Fruit fly (Drosophila melanogaster) whole organism, embryonic: ENCODE measurements around the gene CG32161.

Source experiments
- Abd-B ChIP-seq: fragments of 200-800 bp; sonication (Bioruptor generic); optimal IDR thresholded peaks from 2 replicates; lab custom pipeline; 2018; ENCODE audit warnings: missing biosample characterization, mild to moderate bottlenecking, missing genetic modification characterization, moderate library complexity
- Bgb ChIP-seq: fragments of 200-800 bp; sonication (Bioruptor generic); IDR thresholded peaks from 2 replicates; pipeline ENCODE4 v1.3.6; 2022; ENCODE audit warnings: missing biosample characterization, missing genetic modification characterization; ENCODE audit not compliant: partially characterized antibody
- Bteb2 ChIP-seq: fragments of 200-800 bp; sonication (Bioruptor generic); optimal IDR thresholded peaks from 2 replicates; lab custom pipeline; 2016; ENCODE audit warnings: missing biosample characterization, missing genetic modification characterization
- CG10321 ChIP-seq: fragments of 200-800 bp; sonication (Bioruptor generic); IDR thresholded peaks from 2 replicates; pipeline ENCODE4 v1.3.6; 2022; ENCODE audit warnings: missing biosample characterization, missing genetic modification characterization
- CG11695 ChIP-seq: fragments of 200-800 bp; sonication (Bioruptor generic); IDR thresholded peaks from 3 replicates; pipeline ENCODE4 v1.3.6; 2022; ENCODE audit warnings: missing biosample characterization, missing genetic modification characterization
- CG12391 ChIP-seq: fragments of 200-800 bp; sonication (Bioruptor generic); optimal IDR thresholded peaks from 3 replicates; lab custom pipeline; 2018; ENCODE audit warnings: missing biosample characterization, mild to moderate bottlenecking, missing genetic modification characterization, moderate library complexity
- CG13424 ChIP-seq: fragments of 200-800 bp; sonication (Bioruptor generic); optimal IDR thresholded peaks from 2 replicates; lab custom pipeline; 2019; ENCODE audit warnings: missing biosample characterization, mild to moderate bottlenecking, missing genetic modification characterization, moderate library complexity
- CG15514 ChIP-seq: fragments of 200-800 bp; sonication (Bioruptor generic); optimal IDR thresholded peaks from 3 replicates; lab custom pipeline; 2017; ENCODE audit warnings: missing biosample characterization, missing genetic modification characterization, mild to moderate bottlenecking, moderate library complexity, missing genetic modification reagents
- CG16813 ChIP-seq: fragments of 200-800 bp; sonication (Bioruptor generic); IDR thresholded peaks from 3 replicates; pipeline ENCODE4 v1.3.6; 2022; ENCODE audit warnings: missing biosample characterization, missing genetic modification characterization; ENCODE audit not compliant: partially characterized antibody
- CG18011 ChIP-seq: fragments of 200-800 bp; sonication (Bioruptor generic); optimal IDR thresholded peaks from 2 replicates; lab custom pipeline; 2017; ENCODE audit warnings: missing biosample characterization, missing genetic modification characterization, mild to moderate bottlenecking, moderate library complexity, missing genotype
- CG18262 ChIP-seq: fragments of 200-800 bp; optimal IDR thresholded peaks from 3 replicates; lab custom pipeline; 2019; ENCODE audit warnings: missing biosample characterization, mild to moderate bottlenecking, missing genetic modification characterization, moderate library complexity
- CG2120 ChIP-seq: fragments of 200-800 bp; sonication (Bioruptor generic); optimal IDR thresholded peaks from 3 replicates; lab custom pipeline; 2016; ENCODE audit warnings: missing biosample characterization, missing genetic modification characterization
- CG2202 ChIP-seq: fragments of 200-800 bp; sonication (Bioruptor generic); optimal IDR thresholded peaks from 2 replicates; lab custom pipeline; 2018; ENCODE audit warnings: missing biosample characterization, mild to moderate bottlenecking, missing genetic modification characterization
- CG2678 ChIP-seq: fragments of 200-800 bp; sonication (Bioruptor generic); optimal IDR thresholded peaks from 3 replicates; lab custom pipeline; 2019; ENCODE audit warnings: missing biosample characterization, mild to moderate bottlenecking, missing genetic modification characterization, moderate library complexity
- CG4820 ChIP-seq: fragments of 200-800 bp; sonication (Bioruptor generic); optimal IDR thresholded peaks from 3 replicates; lab custom pipeline; 2016; ENCODE audit warnings: missing biosample characterization, missing genetic modification characterization
- CG4854 ChIP-seq: fragments of 200-800 bp; sonication (Bioruptor generic); optimal IDR thresholded peaks from 2 replicates; lab custom pipeline; 2016; ENCODE audit warnings: missing biosample characterization, missing genetic modification characterization, inconsistent platforms
- CG6175 ChIP-seq: fragments of 200-800 bp; sonication (Bioruptor generic); IDR thresholded peaks from 3 replicates; pipeline ENCODE4 v1.3.6; 2022; ENCODE audit warnings: missing biosample characterization, missing genetic modification characterization
- CG7928 ChIP-seq: fragments of 200-800 bp; sonication (Bioruptor generic); optimal IDR thresholded peaks from 2 replicates; lab custom pipeline; 2017; ENCODE audit warnings: missing biosample characterization, mild to moderate bottlenecking, missing genetic modification characterization
- CG8290 ChIP-seq, 3 experiments: fragments of 200-800 bp; sonication (Bioruptor generic); optimal IDR thresholded peaks; 2 replicates each; lab custom pipeline; 2016 to 2019; ENCODE audit warnings: missing biosample characterization in 3 of 3, missing genetic modification characterization in 3 of 3, mild to moderate bottlenecking in 2 of 3, moderate library complexity in 1 of 3
- CG9817 ChIP-seq: fragments of 200-800 bp; sonication (Bioruptor generic); optimal IDR thresholded peaks from 2 replicates; lab custom pipeline; 2018; ENCODE audit warnings: missing biosample characterization, mild to moderate bottlenecking, missing genetic modification characterization, moderate library complexity
- CG9932 ChIP-seq: fragments of 200-800 bp; sonication (Bioruptor generic); IDR thresholded peaks from 2 replicates; pipeline ENCODE4 v1.3.6; 2022; ENCODE audit warnings: missing biosample characterization, missing genetic modification characterization
- D19B ChIP-seq: fragments of 200-800 bp; sonication (Bioruptor generic); optimal IDR thresholded peaks from 2 replicates; lab custom pipeline; 2017; ENCODE audit warnings: missing biosample characterization, mild to moderate bottlenecking, missing genetic modification characterization
- Dek ChIP-seq: fragments of 200-800 bp; sonication (Bioruptor generic); optimal IDR thresholded peaks from 3 replicates; lab custom pipeline; 2019; ENCODE audit warnings: missing biosample characterization, mild to moderate bottlenecking, missing genetic modification characterization, moderate library complexity
- Dip2 ChIP-seq: fragments of 200-800 bp; sonication (Bioruptor generic); IDR thresholded peaks from 2 replicates; pipeline ENCODE4 v1.3.6; 2022; ENCODE audit warnings: missing biosample characterization, missing genetic modification characterization
- Ets97D ChIP-seq: fragments of 200-800 bp; sonication (Bioruptor generic); optimal IDR thresholded peaks from 3 replicates; lab custom pipeline; 2016; ENCODE audit warnings: missing biosample characterization, missing genetic modification characterization
- GATAe ChIP-seq: fragments of 200-800 bp; sonication (Bioruptor generic); conservative IDR thresholded peaks from 2 replicates; pipeline ENCODE4 v1.3.6; 2022; ENCODE audit warnings: missing biosample characterization, missing genetic modification characterization
- Gug ChIP-seq: fragments of 200-800 bp; sonication (Bioruptor generic); IDR thresholded peaks from 4 replicates; pipeline ENCODE4 v1.3.6; 2022; ENCODE audit warnings: missing biosample characterization, missing genetic modification characterization
- HLH3B ChIP-seq: fragments of 200-800 bp; sonication (Bioruptor generic); IDR thresholded peaks from 2 replicates; pipeline ENCODE4 v1.3.6; 2022; ENCODE audit warnings: missing biosample characterization, missing genetic modification characterization
- HLH4C ChIP-seq: fragments of 200-800 bp; sonication (Bioruptor generic); IDR thresholded peaks from 3 replicates; pipeline ENCODE4 v1.3.6; 2022; ENCODE audit warnings: missing biosample characterization, missing genetic modification characterization; ENCODE audit not compliant: partially characterized antibody
- HmgZ ChIP-seq: fragments of 200-800 bp; sonication (Bioruptor generic); optimal IDR thresholded peaks from 2 replicates; lab custom pipeline; 2018; ENCODE audit warnings: missing biosample characterization, mild to moderate bottlenecking, missing genetic modification characterization
- Hr51 ChIP-seq, 2 experiments: fragments of 200-800 bp; sonication (Bioruptor generic); optimal IDR thresholded peaks; 2 replicates in 1 of 2; 3 replicates in 1 of 2; lab custom pipeline; 2016 to 2018; ENCODE audit warnings: missing biosample characterization in 2 of 2, missing genetic modification characterization in 2 of 2, mild to moderate bottlenecking in 1 of 2, moderate library complexity in 1 of 2
- Kr ChIP-seq: fragments of 200-800 bp; sonication (Bioruptor generic); optimal IDR thresholded peaks from 2 replicates; lab custom pipeline; 2017; ENCODE audit warnings: missing biosample characterization, mild to moderate bottlenecking, missing genetic modification characterization
- NfI ChIP-seq: fragments of 200-800 bp; sonication (Bioruptor generic); optimal IDR thresholded peaks from 3 replicates; lab custom pipeline; 2018; ENCODE audit warnings: missing biosample characterization, mild to moderate bottlenecking, missing genetic modification characterization, moderate library complexity
- PHDP ChIP-seq: fragments of 200-800 bp; sonication (Bioruptor generic); optimal IDR thresholded peaks from 3 replicates; lab custom pipeline; 2018; ENCODE audit warnings: missing biosample characterization, mild to moderate bottlenecking, missing genetic modification characterization, moderate library complexity
- Ravus ChIP-seq: fragments of 200-800 bp; sonication (Bioruptor generic); IDR thresholded peaks from 2 replicates; pipeline ENCODE4 v1.3.6; 2022; ENCODE audit warnings: missing biosample characterization, missing genetic modification characterization
- ac ChIP-seq: fragments of 200-800 bp; sonication (Bioruptor generic); optimal IDR thresholded peaks from 3 replicates; lab custom pipeline; 2017; ENCODE audit warnings: missing biosample characterization, mild to moderate bottlenecking, missing genetic modification characterization
- amos ChIP-seq: fragments of 200-800 bp; sonication (Bioruptor generic); IDR thresholded peaks from 2 replicates; pipeline ENCODE4 v1.3.6; 2022; ENCODE audit warnings: missing biosample characterization, missing genetic modification characterization; ENCODE audit not compliant: partially characterized antibody
- ci ChIP-seq: fragments of 200-800 bp; sonication (Bioruptor generic); IDR thresholded peaks from 3 replicates; pipeline ENCODE4 v1.3.6; 2022; ENCODE audit warnings: missing biosample characterization, missing genetic modification characterization
- fd102C ChIP-seq: fragments of 200-800 bp; sonication (Bioruptor generic); optimal IDR thresholded peaks from 2 replicates; lab custom pipeline; 2018; ENCODE audit warnings: missing biosample characterization, mild to moderate bottlenecking, missing genetic modification characterization, moderate library complexity
- fru ChIP-seq: fragments of >200 bp; optimal IDR thresholded peaks from 2 replicates; lab custom pipeline; 2017
- grn ChIP-seq: fragments of 200-800 bp; sonication (Bioruptor generic); optimal IDR thresholded peaks from 3 replicates; lab custom pipeline; 2017; ENCODE audit warnings: missing biosample characterization, missing genetic modification characterization
- hkb ChIP-seq, 2 experiments: fragments of 200-800 bp in 1 of 2; fragments of >200 bp in 1 of 2; sonication (Bioruptor generic) in 1 of 2; IDR thresholded peaks in 1 of 2; optimal IDR thresholded peaks in 1 of 2; 2 replicates each; pipeline versions ENCODE4 v1.3.6 to Lab custom; 2017 to 2022; ENCODE audit warnings: missing biosample characterization in 1 of 2, missing genetic modification characterization in 1 of 2
- kni ChIP-seq: fragments of 200-800 bp; sonication (Bioruptor generic); optimal IDR thresholded peaks from 3 replicates; lab custom pipeline; 2017; ENCODE audit warnings: mild to moderate bottlenecking, missing biosample characterization, missing genetic modification reagents, missing genetic modification characterization
- ranshi ChIP-seq: fragments of 200-800 bp; sonication (Bioruptor generic); IDR thresholded peaks from 2 replicates; pipeline ENCODE4 v1.3.6; 2022; ENCODE audit warnings: missing biosample characterization, missing genetic modification characterization
- ro ChIP-seq: fragments of 200-800 bp; sonication (Bioruptor generic); IDR thresholded peaks from 2 replicates; pipeline ENCODE4 v1.3.6; 2022; ENCODE audit warnings: missing biosample characterization, missing genetic modification characterization
- row ChIP-seq: fragments of 200-800 bp; sonication (Bioruptor generic); IDR thresholded peaks from 3 replicates; pipeline ENCODE4 v1.3.6; 2022; ENCODE audit warnings: missing biosample characterization, missing genetic modification characterization
- schlank ChIP-seq: fragments of 200-800 bp; sonication (Bioruptor generic); optimal IDR thresholded peaks from 2 replicates; lab custom pipeline; 2018; ENCODE audit warnings: missing biosample characterization, mild to moderate bottlenecking, missing genetic modification characterization
- sqz ChIP-seq: fragments of 200-800 bp; sonication (Bioruptor generic); optimal IDR thresholded peaks from 3 replicates; lab custom pipeline; 2018; ENCODE audit warnings: missing biosample characterization, mild to moderate bottlenecking, missing genetic modification characterization
- sug ChIP-seq: fragments of 200-800 bp; optimal IDR thresholded peaks from 2 replicates; lab custom pipeline; 2019; ENCODE audit warnings: missing biosample characterization, mild to moderate bottlenecking, missing genetic modification characterization, moderate library complexity

Gene CG32161

DNA sequence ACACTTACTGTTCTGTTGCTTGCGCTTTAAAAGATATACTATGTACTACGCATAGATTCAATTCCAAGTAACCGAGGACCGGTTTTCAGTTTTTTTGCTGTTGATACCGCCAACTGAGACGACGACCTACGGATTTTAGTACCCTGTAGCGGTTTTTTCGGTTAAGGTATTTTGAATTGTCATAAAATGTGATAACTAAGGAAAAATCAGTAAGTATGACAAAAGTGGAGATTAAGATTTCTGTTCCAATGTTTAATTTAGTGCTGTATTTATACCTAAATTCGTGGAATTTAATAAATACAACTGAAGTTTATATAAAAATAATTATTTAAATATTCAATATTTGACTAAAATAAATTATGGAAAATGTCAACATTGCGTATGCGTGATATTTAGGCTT lies 35.1 kb downstream of the CG32161 start (continued):
- TF ChIP-seq sqz (GFP tag; lab: Kevin White, UChicago) = peak; percentile 36
- peak; percentile 9 for TF ChIP-seq Dek
- TF ChIP-seq CG2120 = peak; percentile 33
- TF ChIP-seq ro (GFP tag; lab: Robert Waterston, UW) = no peak
- no peak for TF ChIP-seq amos
- peak in 1 of 2 experiments; percentile 50 for TF ChIP-seq Hr51 (GFP tag; optimal IDR thresholded peaks at IDR 0.05; lab: Kevin White, UChicago)
- TF ChIP-seq CG18011 (GFP tag; lab: Kevin White, UChicago) = no peak
- peak; percentile 26; the same call in 1 of the 3 replicates for TF ChIP-seq row (GFP tag; lab: Robert Waterston, UW)
- TF ChIP-seq CG12391 (tag; lab: Kevin White, UChicago) = peak; percentile 2
- TF ChIP-seq CG13424 (tag; lab: Kevin White, UChicago) = peak; percentile 16
- peak; percentile 41; the same call in 1 of the 2 replicates for TF ChIP-seq CG9932 (GFP tag; lab: Robert Waterston, UW)
- TF ChIP-seq PHDP (tag; lab: Kevin White, UChicago) = peak; percentile 31
- TF ChIP-seq CG18262 = peak; percentile 0
- TF ChIP-seq kni (GFP tag; lab: Kevin White, UChicago) = no peak

DNA sequence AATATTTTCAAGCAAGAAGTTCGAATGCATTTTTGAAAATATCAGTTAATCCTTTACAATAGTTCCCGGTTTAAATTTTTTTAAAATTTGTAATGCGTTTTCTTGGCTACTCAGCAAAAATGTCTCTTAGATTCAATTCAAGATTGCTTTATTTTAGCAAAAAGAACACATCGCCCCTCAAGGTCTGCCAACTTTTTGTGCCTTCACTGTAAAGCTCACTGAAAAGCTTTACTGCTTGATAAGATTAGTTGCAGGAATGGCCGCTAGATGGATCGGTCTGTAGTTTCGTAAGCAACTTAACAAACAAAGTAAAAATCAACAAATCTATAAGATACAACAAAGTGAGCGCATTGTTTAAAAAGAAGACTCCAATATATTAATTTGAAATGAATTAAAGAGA lies 38.0 kb downstream of the CG32161 start:
- TF ChIP-seq CG2202 = no peak
- no peak for TF ChIP-seq hkb (optimal IDR thresholded peaks at IDR 0.05; lab: Kevin White, UChicago)
- TF ChIP-seq hkb (GFP tag; IDR thresholded peaks at IDR 0.05; lab: Robert Waterston, UW) = 0 out of 2 replicates have a peak, but pooled peaks have one; percentile 38
- TF ChIP-seq fru (lab: Kevin White, UChicago) = no peak
- TF ChIP-seq Gug (GFP tag; lab: Robert Waterston, UW) = no peak
- no peak for TF ChIP-seq GATAe
- TF ChIP-seq CG4854 (GFP tag; lab: Kevin White, UChicago) = no peak
- TF ChIP-seq CG4820 (GFP tag; lab: Kevin White, UChicago) = no peak
- TF ChIP-seq CG10321 = no peak
- TF ChIP-seq HLH4C = no peak
- TF ChIP-seq CG7928 (GFP tag; lab: Kevin White, UChicago) = no peak
- TF ChIP-seq Dip2 = no peak
- TF ChIP-seq ci (GFP tag; lab: Robert Waterston, UW) = peak; percentile 44; the same call in 1 of the 3 replicates
- peak; percentile 15 for TF ChIP-seq CG15514 (GFP tag; lab: Kevin White, UChicago)
- no peak for TF ChIP-seq Ets97D (GFP tag; lab: Kevin White, UChicago)
- TF ChIP-seq fd102C (GFP tag; lab: Kevin White, UChicago) = no peak
- no peak for TF ChIP-seq Ravus
- no peak for TF ChIP-seq Kr (GFP tag; lab: Kevin White, UChicago)
- TF ChIP-seq CG6175 = no peak
- TF ChIP-seq HmgZ (tag; lab: Kevin White, UChicago) = peak; percentile 7
- no peak for TF ChIP-seq CG8290 (GFP tag; optimal IDR thresholded peaks at IDR 0.05; lab: Kevin White, UChicago)
- TF ChIP-seq CG8290 (tag; optimal IDR thresholded peaks at IDR 0.05; lab: Kevin White, UChicago) = peak in 1 of 2 experiments; percentile 43
- TF ChIP-seq CG11695 (GFP tag; lab: Robert Waterston, UW) = no peak
- TF ChIP-seq D19B (GFP tag; lab: Kevin White, UChicago) = no peak
- TF ChIP-seq NfI = peak; percentile 32
- TF ChIP-seq HLH3B = no peak
- TF ChIP-seq Abd-B (GFP tag; lab: Kevin White, UChicago) = no peak
- 0 out of 2 replicates have a peak, but pooled peaks have one; percentile 32 for TF ChIP-seq Bgb (GFP tag; lab: Robert Waterston, UW)
- TF ChIP-seq CG2678 (tag; lab: Kevin White, UChicago) = peak; percentile 7
- TF ChIP-seq schlank = no peak
- TF ChIP-seq Bteb2 = no peak
- no peak for TF ChIP-seq CG9817 (tag; lab: Kevin White, UChicago)
- peak; percentile 71 for TF ChIP-seq grn (GFP tag; lab: Kevin White, UChicago)
- peak; percentile 1 for TF ChIP-seq sug (tag; lab: Kevin White, UChicago)
- TF ChIP-seq ranshi (GFP tag; lab: Robert Waterston, UW) = no peak
- TF ChIP-seq CG16813 (GFP tag; lab: Robert Waterston, UW) = no peak
- no peak for TF ChIP-seq ac (GFP tag; lab: Kevin White, UChicago)
